Fruit fly (Drosophila melanogaster) whole organism, embryonic: ENCODE results near the gene CG42751.

Experiments
- CG10267 ChIP-seq: fragments of 200-800 bp; sonication (Bioruptor generic); optimal IDR thresholded peaks from 2 replicates; lab custom pipeline; 2018; ENCODE audit warnings: missing biosample characterization, mild to moderate bottlenecking, missing genetic modification characterization, moderate library complexity
- CG11456 ChIP-seq: fragments of 200-800 bp; sonication (Bioruptor generic); IDR thresholded peaks from 3 replicates; pipeline ENCODE4 v1.3.6; 2022; ENCODE audit warnings: missing biosample characterization, missing genetic modification characterization
- CG12391 ChIP-seq: fragments of 200-800 bp; sonication (Bioruptor generic); optimal IDR thresholded peaks from 3 replicates; lab custom pipeline; 2018; ENCODE audit warnings: missing biosample characterization, mild to moderate bottlenecking, missing genetic modification characterization, moderate library complexity
- CG13624 ChIP-seq: fragments of 200-800 bp; sonication (Bioruptor generic); optimal IDR thresholded peaks from 2 replicates; lab custom pipeline; 2016; ENCODE audit warnings: missing biosample characterization, missing genetic modification characterization
- CG15514 ChIP-seq: fragments of 200-800 bp; sonication (Bioruptor generic); optimal IDR thresholded peaks from 3 replicates; lab custom pipeline; 2017; ENCODE audit warnings: missing biosample characterization, missing genetic modification characterization, mild to moderate bottlenecking, moderate library complexity, missing genetic modification reagents
- CG17568 ChIP-seq: fragments of 200-800 bp; sonication (Bioruptor generic); optimal IDR thresholded peaks from 2 replicates; lab custom pipeline; 2018; ENCODE audit warnings: missing biosample characterization, mild to moderate bottlenecking, missing genetic modification characterization, moderate library complexity
- CG17912 ChIP-seq: fragments of 200-800 bp; sonication (Bioruptor generic); optimal IDR thresholded peaks from 2 replicates; lab custom pipeline; 2018; ENCODE audit warnings: missing biosample characterization, mild to moderate bottlenecking, missing genetic modification characterization
- CG18476 ChIP-seq: fragments of 200-800 bp; sonication (Bioruptor generic); optimal IDR thresholded peaks from 2 replicates; lab custom pipeline; 2016; ENCODE audit warnings: missing biosample characterization, mild to moderate bottlenecking, missing genetic modification characterization
- CG33557 ChIP-seq: fragments of 200-800 bp; sonication (Bioruptor generic); optimal IDR thresholded peaks from 2 replicates; lab custom pipeline; 2019; ENCODE audit warnings: missing biosample characterization, mild to moderate bottlenecking, missing genetic modification characterization, moderate library complexity
- CG7786 ChIP-seq: fragments of 200-800 bp; sonication (Bioruptor generic); optimal IDR thresholded peaks from 2 replicates; lab custom pipeline; 2016; ENCODE audit warnings: missing biosample characterization, missing genetic modification characterization
- CG9609 ChIP-seq: fragments of 200-800 bp; sonication (Bioruptor generic); optimal IDR thresholded peaks from 3 replicates; lab custom pipeline; 2016; ENCODE audit warnings: missing biosample characterization, missing genetic modification characterization
- Chrac-16 ChIP-seq: fragments of 200-800 bp; sonication (Bioruptor generic); optimal IDR thresholded peaks from 3 replicates; lab custom pipeline; 2016; ENCODE audit warnings: missing biosample characterization, missing genetic modification characterization
- CoRest ChIP-seq: fragments of 200-800 bp; sonication (Bioruptor generic); optimal IDR thresholded peaks from 3 replicates; lab custom pipeline; 2018; ENCODE audit warnings: missing biosample characterization, mild to moderate bottlenecking, missing genetic modification characterization, moderate library complexity
- Dbx ChIP-seq: fragments of 200-800 bp; sonication (Bioruptor generic); IDR thresholded peaks from 3 replicates; pipeline ENCODE4 v1.3.6; 2022; ENCODE audit warnings: missing biosample characterization, missing genetic modification characterization
- Jarid2 ChIP-seq: fragments of 200-800 bp; sonication (Bioruptor generic); optimal IDR thresholded peaks from 3 replicates; lab custom pipeline; 2017; ENCODE audit warnings: mild to moderate bottlenecking, missing biosample characterization, missing genetic modification reagents, missing genetic modification characterization
- Kr ChIP-seq: fragments of 200-800 bp; sonication (Bioruptor generic); optimal IDR thresholded peaks from 2 replicates; lab custom pipeline; 2017; ENCODE audit warnings: missing biosample characterization, mild to moderate bottlenecking, missing genetic modification characterization
- MTF-1 ChIP-seq: fragments of 200-800 bp; sonication (Bioruptor generic); optimal IDR thresholded peaks from 2 replicates; lab custom pipeline; 2018; ENCODE audit warnings: missing biosample characterization, mild to moderate bottlenecking, missing genetic modification characterization, borderline replicate concordance
- Mes4 ChIP-seq: fragments of 200-800 bp; sonication (Bioruptor generic); optimal IDR thresholded peaks from 2 replicates; lab custom pipeline; 2016; ENCODE audit warnings: missing biosample characterization, missing genetic modification characterization
- Neu2 ChIP-seq: fragments of 200-800 bp; sonication (Bioruptor generic); optimal IDR thresholded peaks from 3 replicates; lab custom pipeline; 2016; ENCODE audit warnings: missing biosample characterization, missing genetic modification characterization, borderline replicate concordance
- NfI ChIP-seq: fragments of 200-800 bp; sonication (Bioruptor generic); optimal IDR thresholded peaks from 3 replicates; lab custom pipeline; 2018; ENCODE audit warnings: missing biosample characterization, mild to moderate bottlenecking, missing genetic modification characterization, moderate library complexity
- Oli ChIP-seq: fragments of 200-800 bp; sonication (Bioruptor generic); optimal IDR thresholded peaks from 2 replicates; lab custom pipeline; 2018; ENCODE audit warnings: missing biosample characterization, mild to moderate bottlenecking, missing genetic modification characterization, moderate library complexity
- Ravus ChIP-seq: fragments of 200-800 bp; sonication (Bioruptor generic); IDR thresholded peaks from 2 replicates; pipeline ENCODE4 v1.3.6; 2022; ENCODE audit warnings: missing biosample characterization, missing genetic modification characterization
- Trl ChIP-seq, 3 experiments: fragments of >200 bp in 2 of 3; fragments of 200-800 bp in 1 of 3; sonication (Bioruptor generic) in 1 of 3; optimal IDR thresholded peaks; 2 replicates in 1 of 3; 3 replicates in 2 of 3; lab custom pipeline; 2016 to 2017; ENCODE audit warnings: missing biosample characterization in 1 of 3, missing genetic modification characterization in 1 of 3
- al ChIP-seq: fragments of 200-800 bp; sonication (Bioruptor generic); IDR thresholded peaks from 2 replicates; pipeline ENCODE4 v1.3.6; 2022; ENCODE audit warnings: missing biosample characterization, missing genetic modification characterization
- aop ChIP-seq: fragments of 200-800 bp; sonication (Bioruptor generic); IDR thresholded peaks from 2 replicates; pipeline ENCODE4 v1.3.6; 2022; ENCODE audit warnings: missing biosample characterization, missing genetic modification characterization
- ap ChIP-seq: fragments of 200-800 bp; sonication (Bioruptor generic); IDR thresholded peaks from 2 replicates; pipeline ENCODE4 v1.3.6; 2022; ENCODE audit warnings: missing biosample characterization, missing genetic modification characterization
- br ChIP-seq: fragments of >200 bp; optimal IDR thresholded peaks from 2 replicates; lab custom pipeline; 2017
- cad ChIP-seq: fragments of >200 bp; optimal IDR thresholded peaks from 2 replicates; lab custom pipeline; 2017; ENCODE audit warnings: missing biosample characterization, missing genetic modification characterization
- cas ChIP-seq: fragments of 200-800 bp; sonication (Bioruptor generic); IDR thresholded peaks from 2 replicates; pipeline ENCODE4 v1.3.6; 2022; ENCODE audit warnings: missing biosample characterization, missing genetic modification characterization
- chn ChIP-seq: fragments of 200-800 bp; sonication (Bioruptor generic); optimal IDR thresholded peaks from 2 replicates; lab custom pipeline; 2016; ENCODE audit warnings: missing biosample characterization, missing genetic modification characterization
- crc ChIP-seq: fragments of 200-800 bp; sonication (Bioruptor generic); optimal IDR thresholded peaks from 2 replicates; lab custom pipeline; 2016; ENCODE audit warnings: missing biosample characterization, missing genetic modification characterization
- crp ChIP-seq, 2 experiments: fragments of 200-800 bp; sonication (Bioruptor generic); optimal IDR thresholded peaks; 2 replicates in 1 of 2; 3 replicates in 1 of 2; lab custom pipeline; 2017; ENCODE audit warnings: missing biosample characterization in 2 of 2, missing genetic modification characterization in 2 of 2, mild to moderate bottlenecking in 1 of 2, moderate library complexity in 1 of 2
- dpn ChIP-seq, 2 experiments: fragments of 200-800 bp; sonication (Bioruptor generic); optimal IDR thresholded peaks; 3 replicates each; lab custom pipeline; 2016; ENCODE audit warnings: missing biosample characterization in 2 of 2, missing genetic modification characterization in 2 of 2
- insv ChIP-seq, 2 experiments: fragments of 200-800 bp; sonication (Bioruptor generic); optimal IDR thresholded peaks; 3 replicates each; lab custom pipeline; 2016 to 2018; ENCODE audit warnings: missing biosample characterization in 2 of 2, missing genetic modification characterization in 2 of 2
- inv ChIP-seq: fragments of 200-800 bp; sonication (Bioruptor generic); IDR thresholded peaks from 2 replicates; pipeline ENCODE4 v1.3.6; 2022; ENCODE audit warnings: missing biosample characterization, missing genetic modification characterization; ENCODE audit not compliant: partially characterized antibody
- ken ChIP-seq: fragments of 200-800 bp; sonication (Bioruptor generic); IDR thresholded peaks from 3 replicates; pipeline ENCODE4 v1.3.6; 2022; ENCODE audit warnings: missing biosample characterization, missing genetic modification characterization
- lola ChIP-seq, 3 experiments: fragments of >200 bp in 2 of 3; fragments of 200-800 bp in 1 of 3; sonication (Bioruptor generic) in 1 of 3; optimal IDR thresholded peaks; 2 replicates each; lab custom pipeline; 2017 to 2019; ENCODE audit warnings: missing biosample characterization in 3 of 3, missing genetic modification characterization in 3 of 3, mild to moderate bottlenecking in 1 of 3, moderate library complexity in 1 of 3
- luna ChIP-seq: fragments of 200-800 bp; sonication (Bioruptor generic); optimal IDR thresholded peaks from 2 replicates; lab custom pipeline; 2016; ENCODE audit warnings: missing biosample characterization, missing genetic modification characterization
- mam ChIP-seq: fragments of 200-800 bp; sonication (Bioruptor generic); optimal IDR thresholded peaks from 3 replicates; lab custom pipeline; 2016; ENCODE audit warnings: missing biosample characterization, missing genetic modification characterization
- nerfin-1 ChIP-seq: fragments of 200-800 bp; sonication (Bioruptor generic); optimal IDR thresholded peaks from 3 replicates; lab custom pipeline; 2019; ENCODE audit warnings: missing biosample characterization, mild to moderate bottlenecking, missing genetic modification characterization, moderate library complexity
- nom ChIP-seq: fragments of 200-800 bp; sonication (Bioruptor generic); optimal IDR thresholded peaks from 2 replicates; lab custom pipeline; 2017; ENCODE audit warnings: missing biosample characterization, missing genetic modification characterization, mild to moderate bottlenecking, moderate library complexity, missing genetic modification reagents
- otp ChIP-seq: fragments of 200-800 bp; sonication (Bioruptor generic); IDR thresholded peaks from 3 replicates; pipeline ENCODE4, ENCODE4 v1.3.6; 2022; ENCODE audit warnings: missing biosample characterization, missing genetic modification characterization
- scrt ChIP-seq: fragments of 200-800 bp; sonication (Bioruptor generic); optimal IDR thresholded peaks from 2 replicates; lab custom pipeline; 2018; ENCODE audit warnings: missing biosample characterization, mild to moderate bottlenecking, missing genetic modification characterization, moderate library complexity
- sima ChIP-seq: fragments of 200-800 bp; sonication (Bioruptor generic); optimal IDR thresholded peaks from 2 replicates; lab custom pipeline; 2016; ENCODE audit warnings: missing biosample characterization, missing genetic modification characterization
- slp2 ChIP-seq: fragments of 200-800 bp; sonication (Bioruptor generic); optimal IDR thresholded peaks from 2 replicates; lab custom pipeline; 2016; ENCODE audit warnings: missing biosample characterization, missing genetic modification characterization
- sna ChIP-seq: fragments of 200-800 bp; sonication (Bioruptor generic); IDR thresholded peaks from 2 replicates; pipeline ENCODE4 v1.3.6; 2022; ENCODE audit warnings: missing biosample characterization, missing genetic modification characterization; ENCODE audit not compliant: partially characterized antibody
- tll ChIP-seq, 2 experiments: fragments of 200-800 bp in 1 of 2; fragments of >200 bp in 1 of 2; sonication (Bioruptor generic) in 1 of 2; optimal IDR thresholded peaks; 2 replicates each; lab custom pipeline; 2017 to 2019; ENCODE audit warnings: missing biosample characterization in 2 of 2, missing genetic modification characterization in 2 of 2, mild to moderate bottlenecking in 1 of 2, moderate library complexity in 1 of 2
- vnd ChIP-seq: fragments of 200-800 bp; sonication (Bioruptor generic); IDR thresholded peaks from 3 replicates; pipeline ENCODE4 v1.3.6; 2022; ENCODE audit warnings: missing biosample characterization, missing genetic modification characterization; ENCODE audit not compliant: partially characterized antibody
- wek ChIP-seq: fragments of 200-800 bp; sonication (Bioruptor generic); optimal IDR thresholded peaks from 3 replicates; lab custom pipeline; 2018; ENCODE audit warnings: missing biosample characterization, mild to moderate bottlenecking, missing genetic modification characterization, moderate library complexity
- wor ChIP-seq: fragments of 200-800 bp; sonication (Bioruptor generic); IDR thresholded peaks from 2 replicates; pipeline ENCODE4 v1.3.6; 2022; ENCODE audit warnings: missing biosample characterization, missing genetic modification characterization

CG42751 gene

dm6 chr2L:11813665-11814087, 39.6 kb upstream of the CG42751 start, which contains the start of gene CycY (continued):
- TF ChIP-seq inv (GFP tag; lab: Robert Waterston, UW) (peak; percentile 56; the same call in 1 of the 2 replicates), sima (GFP tag; lab: Kevin White, UChicago) (no peak), CG13624 (GFP tag; lab: Kevin White, UChicago) (no peak), NfI (no peak), CG11456 (GFP tag; lab: Robert Waterston, UW) (no peak), scrt (GFP tag; lab: Kevin White, UChicago) (no peak), aop (GFP tag; lab: Robert Waterston, UW) (no peak), al (GFP tag; lab: Robert Waterston, UW) (no peak), Chrac-16 (GFP tag; lab: Kevin White, UChicago) (no peak), Neu2 (GFP tag; lab: Kevin White, UChicago) (no peak), nerfin-1 (peak; percentile 27), nom (no peak), CG33557 (GFP tag; lab: Kevin White, UChicago) (no peak), wek (no peak), otp (GFP tag; lab: Robert Waterston, UW) (no peak), vnd (peak; percentile 41; the same call in 1 of the 3 replicates), ken (no peak), Kr (no peak), br (lab: Kevin White, UChicago) (no peak), CG17568 (no peak), CoRest (peak; percentile 30), Jarid2 (GFP tag; lab: Kevin White, UChicago) (no peak), sna (no peak; the same call in none of the 2 replicates), insv (GFP tag; optimal IDR thresholded peaks at IDR 0.05; lab: Kevin White, UChicago) (no peak), crp (GFP tag; optimal IDR thresholded peaks at IDR 0.05; lab: Kevin White, UChicago) (no peak), lola (GFP tag; optimal IDR thresholded peaks at IDR 0.05; lab: Kevin White, UChicago) (no peak), chn (GFP tag; lab: Kevin White, UChicago) (no peak), cas (no peak), ap (GFP tag; lab: Robert Waterston, UW) (no peak), CG7786 (GFP tag; lab: Kevin White, UChicago) (no peak), Trl (optimal IDR thresholded peaks at IDR 0.05; lab: Kevin White, UChicago) (no peak), Trl (GFP tag; optimal IDR thresholded peaks at IDR 0.05; lab: Kevin White, UChicago) (no peak), Mes4 (GFP tag; lab: Kevin White, UChicago) (no peak), CG10267 (tag; lab: Kevin White, UChicago) (peak; percentile 73), CG12391 (tag; lab: Kevin White, UChicago) (peak; percentile 80), Dbx (GFP tag; lab: Robert Waterston, UW) (no peak), Ravus (GFP tag; lab: Robert Waterston, UW) (no peak), cad (GFP tag; lab: Kevin White, UChicago) (no peak), crc (no peak), dpn (GFP tag; optimal IDR thresholded peaks at IDR 0.05; lab: Kevin White, UChicago) (peak in 1 of 2 experiments; percentile 10), Oli (no peak), CG9609 (GFP tag; lab: Kevin White, UChicago) (no peak), CG15514 (peak; percentile 39), MTF-1 (no peak), mam (no peak), wor (GFP tag; lab: Robert Waterston, UW) (no peak), slp2 (no peak), CG17912 (GFP tag; lab: Kevin White, UChicago) (no peak), CG18476 (GFP tag; lab: Kevin White, UChicago) (no peak), tll (GFP tag; optimal IDR thresholded peaks at IDR 0.05; lab: Kevin White, UChicago) (no peak), luna (GFP tag; lab: Kevin White, UChicago) (no peak)
